Worm (Caenorhabditis elegans): ENCODE measurements around the gene srsx-9.

DNA sequence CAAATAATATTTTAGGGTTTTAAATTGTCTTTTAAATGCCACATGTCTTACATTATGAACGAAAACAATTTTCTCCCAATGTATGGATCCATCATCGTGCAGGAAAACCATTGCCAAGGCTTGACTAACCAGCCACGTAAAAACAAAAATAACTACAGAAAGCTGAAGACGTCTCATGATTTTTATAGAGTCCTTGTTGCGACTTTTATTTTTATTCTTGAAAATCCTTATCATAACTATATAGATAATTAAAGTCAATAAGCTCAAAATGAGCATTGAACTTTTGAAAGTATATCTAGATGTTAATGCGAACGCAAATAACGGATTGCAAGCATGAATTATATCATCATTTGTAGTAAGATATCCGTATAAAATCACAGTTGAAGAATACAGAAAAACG lies 7.3 kb upstream of the srsx-9 start:
- TF ChIP-seq nfya-2 (GFP tag; IDR thresholded peaks at IDR 0.05) = no peak
- TF ChIP-seq Y67H2A.10 (GFP tag; conservative IDR thresholded peaks at IDR 0.05) = no peak
- TF ChIP-seq hmg-20 (GFP tag; IDR thresholded peaks at IDR 0.05) = no peak
- TF ChIP-seq nfya-1 (tag; optimal IDR thresholded peaks at IDR 0.05; ENCODE audit: borderline replicate concordance, insufficient read depth) = no peak
